Fruit fly (Drosophila melanogaster) whole organism, prepupa: ENCODE measurements around the gene Grl36b.

ENCODE experiments used
- CG11294 ChIP-seq: fragments of 200-800 bp; sonication (Bioruptor generic); IDR thresholded peaks from 2 replicates; pipeline ENCODE4 v1.3.6; 2022; ENCODE audit warnings: missing biosample characterization, missing genetic modification characterization
- CG11762 ChIP-seq: fragments of 200-800 bp; sonication (Bioruptor generic); optimal IDR thresholded peaks from 3 replicates; lab custom pipeline; 2016; ENCODE audit warnings: missing biosample characterization, missing genetic modification characterization; ENCODE audit not compliant: insufficient read depth
- CG11902 ChIP-seq: fragments of 200-800 bp; sonication (Bioruptor generic); optimal IDR thresholded peaks from 3 replicates; lab custom pipeline; 2016; ENCODE audit warnings: missing biosample characterization, missing genetic modification characterization
- CG15336 ChIP-seq: fragments of 200-800 bp; sonication (Bioruptor generic); IDR thresholded peaks from 2 replicates; pipeline ENCODE4 v1.3.6; 2022; ENCODE audit warnings: missing biosample characterization, missing genetic modification characterization
- CG1621 ChIP-seq: fragments of 200-800 bp; sonication (Bioruptor generic); optimal IDR thresholded peaks from 3 replicates; lab custom pipeline; 2018; ENCODE audit warnings: missing biosample characterization, mild to moderate bottlenecking, missing genetic modification characterization
- CG16779 ChIP-seq: fragments of 200-800 bp; sonication (Bioruptor generic); optimal IDR thresholded peaks from 3 replicates; lab custom pipeline; 2017; ENCODE audit warnings: missing biosample characterization, mild to moderate bottlenecking, missing genetic modification characterization
- CG3032 ChIP-seq: fragments of 200-800 bp; optimal IDR thresholded peaks from 2 replicates; lab custom pipeline; 2019; ENCODE audit warnings: missing biosample characterization, mild to moderate bottlenecking, missing genetic modification characterization, moderate library complexity
- CG34406 ChIP-seq: fragments of 200-800 bp; sonication (Bioruptor generic); optimal IDR thresholded peaks from 3 replicates; lab custom pipeline; 2016; ENCODE audit warnings: missing biosample characterization, missing genetic modification characterization
- CG3919 ChIP-seq: fragments of 200-800 bp; sonication (Bioruptor generic); optimal IDR thresholded peaks from 3 replicates; lab custom pipeline; 2016; ENCODE audit warnings: missing biosample characterization, missing genetic modification characterization
- CG4318 ChIP-seq: fragments of 200-800 bp; sonication (Bioruptor generic); optimal IDR thresholded peaks from 3 replicates; lab custom pipeline; 2017; ENCODE audit warnings: missing biosample characterization, mild to moderate bottlenecking, missing genetic modification characterization
- CG6276 ChIP-seq: fragments of 200-800 bp; sonication (Bioruptor generic); optimal IDR thresholded peaks from 2 replicates; lab custom pipeline; 2017; ENCODE audit warnings: missing biosample characterization, mild to moderate bottlenecking, missing genetic modification characterization
- CG6792 ChIP-seq: fragments of 200-800 bp; sonication (Bioruptor generic); optimal IDR thresholded peaks from 3 replicates; lab custom pipeline; 2016; ENCODE audit warnings: missing biosample characterization, missing genetic modification characterization
- CG6854 ChIP-seq: fragments of 200-800 bp; sonication (Bioruptor generic); optimal IDR thresholded peaks from 2 replicates; lab custom pipeline; 2017; ENCODE audit warnings: missing biosample characterization, mild to moderate bottlenecking, missing genetic modification characterization
- CG7368 ChIP-seq: fragments of 200-800 bp; sonication (Bioruptor generic); optimal IDR thresholded peaks from 3 replicates; lab custom pipeline; 2016; ENCODE audit warnings: missing biosample characterization, missing genetic modification characterization
- CG8119 ChIP-seq: fragments of 200-800 bp; sonication (Bioruptor generic); IDR thresholded peaks from 3 replicates; pipeline ENCODE4 v1.3.6; 2022; ENCODE audit warnings: missing biosample characterization, missing genetic modification characterization
- CG9139 ChIP-seq: fragments of 200-800 bp; sonication (Bioruptor generic); optimal IDR thresholded peaks from 3 replicates; lab custom pipeline; 2017; ENCODE audit warnings: missing biosample characterization, mild to moderate bottlenecking, missing genetic modification characterization
- Eip75B ChIP-seq: fragments of 200-800 bp; sonication (Bioruptor generic); optimal IDR thresholded peaks from 3 replicates; lab custom pipeline; 2016; ENCODE audit warnings: missing biosample characterization, missing genetic modification characterization
- Eip93F ChIP-seq: fragments of 200-800 bp; sonication (Bioruptor generic); optimal IDR thresholded peaks from 2 replicates; lab custom pipeline; 2016; ENCODE audit warnings: missing biosample characterization, mild to moderate bottlenecking, missing genetic modification characterization
- Gug ChIP-seq: fragments of 200-800 bp; sonication (Bioruptor generic); IDR thresholded peaks from 2 replicates; pipeline ENCODE4 v1.3.6; 2022; ENCODE audit warnings: missing biosample characterization, missing genetic modification characterization
- Hr39 ChIP-seq: fragments of 200-800 bp; sonication (Bioruptor generic); optimal IDR thresholded peaks from 2 replicates; lab custom pipeline; 2016; ENCODE audit warnings: missing biosample characterization, missing genetic modification characterization
- Met ChIP-seq: fragments of 200-800 bp; sonication (Bioruptor generic); optimal IDR thresholded peaks from 3 replicates; lab custom pipeline; 2016; ENCODE audit warnings: missing biosample characterization, missing genetic modification characterization
- Smox ChIP-seq: fragments of 200-800 bp; sonication (Bioruptor generic); optimal IDR thresholded peaks from 3 replicates; lab custom pipeline; 2016; ENCODE audit warnings: missing biosample characterization, missing genetic modification characterization
- Sox102F ChIP-seq: fragments of 200-800 bp; sonication (Bioruptor generic); optimal IDR thresholded peaks from 2 replicates; lab custom pipeline; 2016; ENCODE audit warnings: missing biosample characterization, mild to moderate bottlenecking, missing genetic modification characterization
- Sox15 ChIP-seq: fragments of 200-800 bp; sonication (Bioruptor generic); optimal IDR thresholded peaks from 3 replicates; lab custom pipeline; 2016; ENCODE audit warnings: missing biosample characterization, missing genetic modification characterization
- achi ChIP-seq: fragments of 200-800 bp; sonication (Bioruptor generic); optimal IDR thresholded peaks from 3 replicates; lab custom pipeline; 2016; ENCODE audit warnings: missing biosample characterization, missing genetic modification characterization
- cyc ChIP-seq: fragments of 200-800 bp; sonication (Bioruptor generic); optimal IDR thresholded peaks from 3 replicates; lab custom pipeline; 2016; ENCODE audit warnings: missing biosample characterization, missing genetic modification characterization
- dac ChIP-seq: fragments of 200-800 bp; sonication (Bioruptor generic); optimal IDR thresholded peaks from 2 replicates; lab custom pipeline; 2017; ENCODE audit warnings: missing biosample characterization, mild to moderate bottlenecking, missing genetic modification characterization
- dsx ChIP-seq: fragments of 200-800 bp; optimal IDR thresholded peaks from 3 replicates; lab custom pipeline; 2019; ENCODE audit warnings: missing biosample characterization, mild to moderate bottlenecking, missing genetic modification characterization, moderate library complexity; ENCODE audit not compliant: poor library complexity, severe bottlenecking
- eg ChIP-seq: fragments of 200-800 bp; sonication (Bioruptor generic); IDR thresholded peaks from 3 replicates; pipeline ENCODE4 v1.3.6; 2022; ENCODE audit warnings: missing biosample characterization, missing genetic modification characterization
- esn ChIP-seq: fragments of 200-800 bp; sonication (Bioruptor generic); optimal IDR thresholded peaks from 2 replicates; lab custom pipeline; 2016; ENCODE audit warnings: missing biosample characterization, mild to moderate bottlenecking, missing genetic modification characterization, moderate library complexity
- fd59A ChIP-seq: fragments of 200-800 bp; sonication (Bioruptor generic); optimal IDR thresholded peaks from 2 replicates; lab custom pipeline; 2017; ENCODE audit warnings: missing biosample characterization, mild to moderate bottlenecking, missing genetic modification characterization, missing genetic modification reagents
- fd85E ChIP-seq: fragments of 200-800 bp; sonication (Bioruptor generic); optimal IDR thresholded peaks from 3 replicates; lab custom pipeline; 2016; ENCODE audit warnings: missing biosample characterization, missing genetic modification characterization
- fkh ChIP-seq: fragments of 200-800 bp; sonication (Bioruptor generic); optimal IDR thresholded peaks from 3 replicates; lab custom pipeline; 2017; ENCODE audit warnings: missing biosample characterization, mild to moderate bottlenecking, missing genetic modification characterization, moderate library complexity
- lz ChIP-seq: fragments of 200-800 bp; sonication (Bioruptor generic); optimal IDR thresholded peaks from 3 replicates; lab custom pipeline; 2016; ENCODE audit warnings: missing biosample characterization, missing genetic modification characterization
- net ChIP-seq: fragments of 200-800 bp; sonication (Bioruptor generic); optimal IDR thresholded peaks from 3 replicates; lab custom pipeline; 2016; ENCODE audit warnings: missing biosample characterization, missing genetic modification characterization
- pdm3 ChIP-seq: fragments of 200-800 bp; sonication (Bioruptor generic); optimal IDR thresholded peaks from 3 replicates; lab custom pipeline; 2016; ENCODE audit warnings: missing biosample characterization, missing genetic modification characterization
- salr ChIP-seq, 2 experiments: fragments of 200-800 bp; sonication (Bioruptor generic); optimal IDR thresholded peaks; 3 replicates each; lab custom pipeline; 2016 to 2018; ENCODE audit warnings: missing biosample characterization in 2 of 2, missing genetic modification characterization in 2 of 2, mild to moderate bottlenecking in 1 of 2
- spab ChIP-seq: fragments of 200-800 bp; sonication (Bioruptor generic); optimal IDR thresholded peaks from 2 replicates; lab custom pipeline; 2017; ENCODE audit warnings: missing biosample characterization, mild to moderate bottlenecking, missing genetic modification characterization, missing genetic modification reagents

The Grl36b gene

DNA sequence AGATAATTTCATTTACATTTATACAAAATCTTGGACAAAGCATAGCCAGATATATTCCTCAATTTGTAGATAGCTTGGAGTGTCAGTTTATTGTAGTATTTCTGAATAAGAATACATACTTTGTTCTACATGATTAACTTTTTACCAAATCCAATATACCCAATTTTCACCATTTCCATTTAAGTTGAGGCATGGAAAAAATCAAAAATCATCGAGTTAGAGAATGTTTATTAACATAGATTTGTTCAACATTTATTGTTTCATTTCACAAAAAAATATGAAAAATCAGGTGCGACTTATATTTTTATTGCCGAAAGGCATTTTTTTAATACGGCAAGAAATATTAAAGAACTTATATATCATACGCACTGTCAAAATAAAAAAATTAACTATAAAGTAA lies at the start of gene Grl36b:
Grl36b (minus strand) TSS at position 101 of the 400 bp plus-strand sequence.
- no peak for TF ChIP-seq Met (GFP tag; lab: Kevin White, UChicago)
- TF ChIP-seq cyc (GFP tag; lab: Kevin White, UChicago): no peak

dm6 chr2L:18159172-18159571 lies 33.6 kb upstream of the Grl36b start, which contains the start of gene JMJD4:
JMJD4 (minus strand) TSS chr2L:18159272.
- TF ChIP-seq CG34406 (no peak), CG11902 (GFP tag; lab: Kevin White, UChicago) (no peak), spab (no peak), Smox (no peak), cyc (GFP tag; lab: Kevin White, UChicago) (no peak), esn (GFP tag; lab: Kevin White, UChicago) (no peak), dac (GFP tag; lab: Kevin White, UChicago) (no peak), fd85E (GFP tag; lab: Kevin White, UChicago) (no peak), lz (GFP tag; lab: Kevin White, UChicago) (no peak), CG11762 (GFP tag; lab: Kevin White, UChicago) (no peak), CG3919 (no peak), CG7368 (GFP tag; lab: Kevin White, UChicago) (no peak), CG6792 (GFP tag; lab: Kevin White, UChicago) (no peak), Eip75B (GFP tag; lab: Kevin White, UChicago) (no peak), Sox15 (GFP tag; lab: Kevin White, UChicago) (no peak)

DNA sequence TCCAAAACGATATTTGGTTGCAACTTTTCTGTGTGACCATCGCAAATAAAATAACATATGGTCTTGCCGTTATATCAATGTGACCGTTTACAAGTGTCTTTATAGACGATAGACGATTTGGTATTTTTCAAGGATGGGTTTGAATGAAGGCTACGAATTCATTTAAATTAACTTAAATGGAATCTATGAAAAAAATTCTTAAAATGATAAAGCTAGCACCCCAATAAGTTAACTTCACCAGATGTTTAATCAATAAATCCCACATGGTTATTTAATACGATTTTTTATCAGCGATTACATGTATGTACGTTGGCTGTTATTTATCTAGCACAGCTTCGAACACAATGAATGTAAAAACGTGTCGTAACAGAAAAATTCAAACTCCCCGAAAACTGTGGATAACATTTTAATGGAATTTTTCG lies 33.1 kb upstream of the Grl36b start:
- peak; percentile 20 for TF ChIP-seq fkh (GFP tag; lab: Kevin White, UChicago)
- TF ChIP-seq CG11294 (GFP tag; lab: Robert Waterston, UW): no peak

dm6 chr2L:18155877-18156276 lies 30.3 kb upstream of the Grl36b start, which contains the start of gene CG5783:
CG5783 (plus strand) TSS chr2L:18156043.
- TF ChIP-seq esn (GFP tag; lab: Kevin White, UChicago) (no peak), Sox15 (GFP tag; lab: Kevin White, UChicago) (no peak), cyc (GFP tag; lab: Kevin White, UChicago) (no peak), Gug (no peak), CG1621 (tag; lab: Kevin White, UChicago) (no peak), CG15336 (no peak), achi (no peak), salr (GFP tag; optimal IDR thresholded peaks at IDR 0.05; lab: Kevin White, UChicago) (no peak), CG3032 (tag; lab: Kevin White, UChicago) (no peak), pdm3 (GFP tag; lab: Kevin White, UChicago) (no peak), CG4318 (GFP tag; lab: Kevin White, UChicago) (no peak), eg (GFP tag; lab: Robert Waterston, UW) (no peak), Eip93F (no peak), CG16779 (no peak)

dm6 chr2L:18154551-18154950 lies 29.0 kb upstream of the Grl36b start, which contains the start of gene CG15155:
CG15155 (plus strand) TSS chr2L:18154851.
- TF ChIP-seq spab: no peak
- TF ChIP-seq Eip93F: no peak
- TF ChIP-seq fd59A (GFP tag; lab: Kevin White, UChicago): no peak
- no peak for TF ChIP-seq CG1621 (tag; lab: Kevin White, UChicago)
- TF ChIP-seq CG16779: no peak
- TF ChIP-seq pdm3 (GFP tag; lab: Kevin White, UChicago): no peak
- no peak for TF ChIP-seq Hr39
- no peak for TF ChIP-seq Eip75B (GFP tag; lab: Kevin White, UChicago)
- no peak for TF ChIP-seq CG6276 (GFP tag; lab: Kevin White, UChicago)
- no peak for TF ChIP-seq CG6854 (GFP tag; lab: Kevin White, UChicago)
- TF ChIP-seq Sox102F: no peak
- TF ChIP-seq CG8119 (GFP tag; lab: Robert Waterston, UW): no peak
- no peak for TF ChIP-seq CG9139 (GFP tag; lab: Kevin White, UChicago)
- no peak for TF ChIP-seq fd85E (GFP tag; lab: Kevin White, UChicago)
- no peak for TF ChIP-seq cyc (GFP tag; lab: Kevin White, UChicago)
- TF ChIP-seq dsx: no peak
- TF ChIP-seq net (GFP tag; lab: Kevin White, UChicago): no peak
- no peak for TF ChIP-seq CG34406
